Fruit fly (Drosophila melanogaster): ENCODE measurements around the gene RpL30.
A peak's percentile ranks its signal among the peaks of the same experiment; 100 is the strongest.

The RpL30 gene

DNA sequence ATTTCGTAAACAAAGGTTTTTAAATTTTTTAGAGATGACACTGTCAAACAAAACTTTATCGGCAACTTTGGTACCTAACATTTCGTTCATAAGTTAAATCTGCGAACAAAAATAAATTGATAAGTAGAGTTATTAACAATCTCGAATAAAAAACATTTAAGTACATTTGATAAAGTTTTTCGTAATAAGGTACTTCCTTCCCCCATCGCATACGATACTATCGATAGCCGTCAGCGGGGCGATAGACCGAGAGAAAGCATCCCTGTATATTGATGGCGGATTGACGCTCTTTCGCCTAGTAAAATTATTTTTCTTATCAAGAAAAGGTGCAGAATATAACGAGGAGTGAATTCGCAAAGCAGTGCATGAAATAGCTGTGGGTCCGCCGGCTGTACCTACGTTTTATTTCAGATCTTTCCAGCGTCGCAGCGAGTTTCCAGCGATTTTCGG is 36.0 kb upstream of the RpL30 start, which contains the start of the genes Ttc19 and Acn (continued):
- TF ChIP-seq CG2889 (GFP tag; IDR thresholded peaks at IDR 0.05): peak; percentile 71; the same call in 1 of the 3 replicates
- TF ChIP-seq bcd (GFP tag; optimal IDR thresholded peaks at IDR 0.05): peak; percentile 81
- peak; percentile 76 for TF ChIP-seq en (GFP tag; optimal IDR thresholded peaks at IDR 0.05)
- peak; percentile 88 for TF ChIP-seq CG2712 (tag; optimal IDR thresholded peaks at IDR 0.05)
- peak; percentile 32 for TF ChIP-seq Usf (GFP tag; optimal IDR thresholded peaks at IDR 0.05)
- TF ChIP-seq ind (GFP tag; optimal IDR thresholded peaks at IDR 0.05): peak; percentile 80
- TF ChIP-seq cg (GFP tag; optimal IDR thresholded peaks at IDR 0.05): no peak
- TF ChIP-seq jumu (GFP tag; optimal IDR thresholded peaks at IDR 0.05): peak; percentile 91
- TF ChIP-seq Xrp1 (GFP tag; IDR thresholded peaks at IDR 0.05): peak; percentile 89
- peak; percentile 17 for TF ChIP-seq Hand (GFP tag; optimal IDR thresholded peaks at IDR 0.05)
- peak; percentile 78 for TF ChIP-seq Ssrp (tag; optimal IDR thresholded peaks at IDR 0.05)
- TF ChIP-seq Xbp1 (GFP tag; optimal IDR thresholded peaks at IDR 0.05): peak; percentile 90
- TF ChIP-seq tgo (GFP tag; IDR thresholded peaks at IDR 0.05): peak; percentile 86
- no peak for TF ChIP-seq Sry-β (GFP tag; optimal IDR thresholded peaks at IDR 0.05)
- peak; percentile 72 for TF ChIP-seq fd3F (GFP tag; optimal IDR thresholded peaks at IDR 0.05)
- TF ChIP-seq CG34224 (GFP tag; IDR thresholded peaks at IDR 0.05; ENCODE audit: partially characterized antibody): peak; percentile 91
- peak; percentile 93 for TF ChIP-seq inv (GFP tag; IDR thresholded peaks at IDR 0.05; ENCODE audit: partially characterized antibody)
- TF ChIP-seq CG13624 (GFP tag; optimal IDR thresholded peaks at IDR 0.05): peak; percentile 92
- TF ChIP-seq Trl (optimal IDR thresholded peaks at IDR 0.05): no peak
- peak; percentile 92 for TF ChIP-seq Trl (GFP tag; optimal IDR thresholded peaks at IDR 0.05)
- peak; percentile 80 for TF ChIP-seq Atf-2 (GFP tag; optimal IDR thresholded peaks at IDR 0.05)
- TF ChIP-seq pan (optimal IDR thresholded peaks at IDR 0.05): no peak
- TF ChIP-seq pan (GFP tag; optimal IDR thresholded peaks at IDR 0.05 in 1 of 2, IDR thresholded peaks at IDR 0.05 in 1 of 2): peak in 1 of 2 experiments; percentile 87
- TF ChIP-seq CG31224 (GFP tag; IDR thresholded peaks at IDR 0.05): peak; percentile 82
- no peak for TF ChIP-seq tio (GFP tag; optimal IDR thresholded peaks at IDR 0.05)
- TF ChIP-seq stc (GFP tag; IDR thresholded peaks at IDR 0.05): peak; percentile 77
- TF ChIP-seq CG17328 (GFP tag; IDR thresholded peaks at IDR 0.05): peak; percentile 83
- peak; percentile 75 for TF ChIP-seq Ada2b (GFP tag; IDR thresholded peaks at IDR 0.05)
- no peak for TF ChIP-seq D (optimal IDR thresholded peaks at IDR 0.05)
- TF ChIP-seq D (GFP tag; optimal IDR thresholded peaks at IDR 0.05): peak; percentile 73
- TF ChIP-seq her (GFP tag; optimal IDR thresholded peaks at IDR 0.05): peak; percentile 83
- peak; percentile 68; the same call in 1 of the 3 replicates for TF ChIP-seq so (GFP tag; IDR thresholded peaks at IDR 0.05)
- peak; percentile 18; the same call in 1 of the 2 replicates for TF ChIP-seq Ravus (GFP tag; IDR thresholded peaks at IDR 0.05)
- peak; percentile 83 for TF ChIP-seq esg (GFP tag; conservative IDR thresholded peaks at IDR 0.05)
- peak; percentile 98 for TF ChIP-seq Sry-δ (GFP tag; optimal IDR thresholded peaks at IDR 0.05)
- TF ChIP-seq sr (GFP tag; IDR thresholded peaks at IDR 0.05): 0 out of 3 replicates have a peak, but pooled peaks have one; percentile 17
- peak; percentile 92 for TF ChIP-seq CG42726 (GFP tag; IDR thresholded peaks at IDR 0.05; ENCODE audit: partially characterized antibody)
- no peak for TF ChIP-seq corto (GFP tag; optimal IDR thresholded peaks at IDR 0.05)
- TF ChIP-seq Side (GFP tag; optimal IDR thresholded peaks at IDR 0.05): peak; percentile 90
- TF ChIP-seq CG14860 (GFP tag; IDR thresholded peaks at IDR 0.05; ENCODE audit: partially characterized antibody): peak; percentile 96
- peak; percentile 91 for TF ChIP-seq pum (GFP tag; optimal IDR thresholded peaks at IDR 0.05)
- TF ChIP-seq maf-S (GFP tag; optimal IDR thresholded peaks at IDR 0.05): peak; percentile 89
- peak; percentile 88 for TF ChIP-seq tin (GFP tag; optimal IDR thresholded peaks at IDR 0.05)
- peak; percentile 82 for TF ChIP-seq Chrac-16 (GFP tag; optimal IDR thresholded peaks at IDR 0.05)
- peak; percentile 82 for TF ChIP-seq az2 (GFP tag; optimal IDR thresholded peaks at IDR 0.05)
- peak; percentile 85 for TF ChIP-seq CG11456 (GFP tag; IDR thresholded peaks at IDR 0.05)
- TF ChIP-seq zen2 (GFP tag; IDR thresholded peaks at IDR 0.05; ENCODE audit: partially characterized antibody): peak; percentile 79; the same call in 2 of the 3 replicates
- peak; percentile 26 for TF ChIP-seq CTCF (GFP tag; optimal IDR thresholded peaks at IDR 0.05)
- peak; percentile 83 for TF ChIP-seq ci (GFP tag; IDR thresholded peaks at IDR 0.05)
- TF ChIP-seq ham (GFP tag; IDR thresholded peaks at IDR 0.05): peak; percentile 74; the same call in 1 of the 2 replicates
- TF ChIP-seq btn (GFP tag; optimal IDR thresholded peaks at IDR 0.05): peak; percentile 56
- TF ChIP-seq chn (GFP tag; optimal IDR thresholded peaks at IDR 0.05): peak; percentile 91
- TF ChIP-seq ranshi (GFP tag; IDR thresholded peaks at IDR 0.05): peak; percentile 68

Measured in whole organism, embryonic.